Fruit fly (Drosophila melanogaster): ENCODE results near the gene CG14015.

Gene CG14015

dm6 chr2L:5520757-5521156 lies 18.2 kb downstream of the CG14015 start:
- TF ChIP-seq CG8119 (GFP tag; IDR thresholded peaks at IDR 0.05) (peak; percentile 20; the same call in 1 of the 3 replicates), CG16779 (tag; optimal IDR thresholded peaks at IDR 0.05) (no peak), Lpt (GFP tag; optimal IDR thresholded peaks at IDR 0.05) (no peak), cyc (GFP tag; optimal IDR thresholded peaks at IDR 0.05) (no peak), spab (GFP tag; optimal IDR thresholded peaks at IDR 0.05) (no peak), esn (GFP tag; optimal IDR thresholded peaks at IDR 0.05) (peak; percentile 26), Eip93F (GFP tag; optimal IDR thresholded peaks at IDR 0.05) (no peak), CG9139 (GFP tag; optimal IDR thresholded peaks at IDR 0.05) (no peak), Eip75B (GFP tag; optimal IDR thresholded peaks at IDR 0.05) (no peak), CG34406 (GFP tag; optimal IDR thresholded peaks at IDR 0.05) (peak; percentile 27), CG6854 (GFP tag; optimal IDR thresholded peaks at IDR 0.05) (no peak), CG3919 (GFP tag; optimal IDR thresholded peaks at IDR 0.05) (no peak), Eip78C (GFP tag) (no peak), fd59A (GFP tag; optimal IDR thresholded peaks at IDR 0.05) (no peak), eg (GFP tag; IDR thresholded peaks at IDR 0.05) (0 out of 3 replicates have a peak, but pooled peaks have one; percentile 26), salr (GFP tag; optimal IDR thresholded peaks at IDR 0.05) (no peak), CG10669 (GFP tag; optimal IDR thresholded peaks at IDR 0.05) (no peak), CG6808 (GFP tag; optimal IDR thresholded peaks at IDR 0.05) (no peak), CG6163 (GFP tag; IDR thresholded peaks at IDR 0.05) (no peak), CG7368 (GFP tag; optimal IDR thresholded peaks at IDR 0.05) (peak; percentile 1), CG31627 (GFP tag; optimal IDR thresholded peaks at IDR 0.05) (peak; percentile 5), dsx (GFP tag; optimal IDR thresholded peaks at IDR 0.05; ENCODE audit: poor library complexity, severe bottlenecking) (no peak), pdm3 (GFP tag; optimal IDR thresholded peaks at IDR 0.05) (no peak), vri (GFP tag; optimal IDR thresholded peaks at IDR 0.05) (peak; percentile 81), CG3032 (tag; optimal IDR thresholded peaks at IDR 0.05) (no peak), svp (GFP tag) (no peak)

- peak; percentile 20 for TF ChIP-seq Sox15 (GFP tag; optimal IDR thresholded peaks at IDR 0.05)
- no peak for TF ChIP-seq CG8119 (GFP tag; IDR thresholded peaks at IDR 0.05)
- TF ChIP-seq vri (GFP tag; optimal IDR thresholded peaks at IDR 0.05), result no peak
- TF ChIP-seq eg (GFP tag; IDR thresholded peaks at IDR 0.05), result no peak; the same call in 2 of the 3 replicates
- TF ChIP-seq CG6276 (GFP tag; optimal IDR thresholded peaks at IDR 0.05), result no peak
- TF ChIP-seq CG3032 (tag; optimal IDR thresholded peaks at IDR 0.05), result peak; percentile 64
- no peak for TF ChIP-seq Smox (GFP tag; optimal IDR thresholded peaks at IDR 0.05)
- no peak for TF ChIP-seq Lpt (GFP tag; optimal IDR thresholded peaks at IDR 0.05)
- peak; percentile 16 for TF ChIP-seq CG31627 (GFP tag; optimal IDR thresholded peaks at IDR 0.05)
- no peak for TF ChIP-seq pdm3 (GFP tag; optimal IDR thresholded peaks at IDR 0.05)
- no peak for TF ChIP-seq salr (GFP tag; optimal IDR thresholded peaks at IDR 0.05)
- no peak for TF ChIP-seq Eip78C (GFP tag)
- TF ChIP-seq cyc (GFP tag; optimal IDR thresholded peaks at IDR 0.05), result peak; percentile 35
- TF ChIP-seq spab (GFP tag; optimal IDR thresholded peaks at IDR 0.05), result no peak
- no peak for TF ChIP-seq Eip93F (GFP tag; optimal IDR thresholded peaks at IDR 0.05)
- no peak for TF ChIP-seq CG16779 (tag; optimal IDR thresholded peaks at IDR 0.05)
- TF ChIP-seq Met (GFP tag; optimal IDR thresholded peaks at IDR 0.05), result no peak
- TF ChIP-seq Gug (GFP tag; IDR thresholded peaks at IDR 0.05), result no peak
- TF ChIP-seq CG10669 (GFP tag; optimal IDR thresholded peaks at IDR 0.05), result no peak
- TF ChIP-seq CG4318 (GFP tag; optimal IDR thresholded peaks at IDR 0.05), result no peak
- peak; percentile 9 for TF ChIP-seq CG6792 (GFP tag; optimal IDR thresholded peaks at IDR 0.05)
- TF ChIP-seq CG6163 (GFP tag; IDR thresholded peaks at IDR 0.05), result no peak
- TF ChIP-seq dsx (GFP tag; optimal IDR thresholded peaks at IDR 0.05; ENCODE audit: poor library complexity, severe bottlenecking), result peak; percentile 2
- TF ChIP-seq OdsH (GFP tag; optimal IDR thresholded peaks at IDR 0.05), result peak; percentile 31
- peak in 1 of 2 experiments; percentile 30 for TF ChIP-seq ss (GFP tag; optimal IDR thresholded peaks at IDR 0.05)
- no peak for TF ChIP-seq CG9139 (GFP tag; optimal IDR thresholded peaks at IDR 0.05)
- TF ChIP-seq Hr38 (GFP tag; optimal IDR thresholded peaks at IDR 0.05), result no peak
- TF ChIP-seq acj6 (GFP tag; optimal IDR thresholded peaks at IDR 0.05), result peak; percentile 53
- TF ChIP-seq svp (GFP tag), result no peak
- peak; percentile 48 for TF ChIP-seq achi (GFP tag; optimal IDR thresholded peaks at IDR 0.05)
- TF ChIP-seq CG8632 (GFP tag; optimal IDR thresholded peaks at IDR 0.05), result no peak
- TF ChIP-seq Eip75B (GFP tag; optimal IDR thresholded peaks at IDR 0.05), result peak; percentile 25
- TF ChIP-seq Ets96B (tag; optimal IDR thresholded peaks at IDR 0.05), result peak; percentile 27
- peak; percentile 48 for TF ChIP-seq lz (GFP tag; optimal IDR thresholded peaks at IDR 0.05)
- no peak for TF ChIP-seq CG11294 (GFP tag; IDR thresholded peaks at IDR 0.05)
- TF ChIP-seq net (GFP tag; optimal IDR thresholded peaks at IDR 0.05), result no peak
- TF ChIP-seq fd85E (GFP tag; optimal IDR thresholded peaks at IDR 0.05), result no peak
- no peak for TF ChIP-seq dac (GFP tag; optimal IDR thresholded peaks at IDR 0.05)
- TF ChIP-seq fkh (GFP tag; optimal IDR thresholded peaks at IDR 0.05), result no peak
- peak; percentile 17 for TF ChIP-seq topi (GFP tag; optimal IDR thresholded peaks at IDR 0.05)
Measured at dm6 chr2L:5519846-5520384, 19.1 kb downstream of the CG14015 start, which contains the start of the genes CG7382 and cl. CG7382 (minus strand) TSS chr2L:5519896. cl (plus strand) TSS chr2L:5520135.
